Fruit fly (Drosophila melanogaster): ENCODE results near the gene cocoon.

The cocoon gene

DNA sequence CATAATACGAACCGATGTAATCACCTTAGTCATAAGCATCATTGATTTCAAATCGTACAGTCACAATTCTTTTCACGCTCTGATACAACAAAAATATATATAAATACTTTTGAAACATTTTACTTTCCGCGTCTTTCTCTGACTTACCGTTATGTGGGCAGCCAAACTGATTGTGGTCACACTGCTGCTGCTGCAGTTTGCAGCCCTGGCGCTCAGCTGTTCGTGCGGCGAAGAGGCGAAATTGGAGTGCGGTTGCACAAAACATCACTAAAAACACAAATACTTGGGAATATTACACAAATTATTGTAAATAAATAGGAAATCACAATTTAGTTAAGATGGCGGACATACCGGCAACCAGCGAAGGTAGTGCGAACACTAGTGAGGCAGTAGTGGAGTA is 35.5 kb upstream of the cocoon start, which contains the start of the genes gdl and gdl-ORF39 (continued):
- TF ChIP-seq BEAF-32 (GFP tag; optimal IDR thresholded peaks at IDR 0.05) (peak; percentile 45), CG12155 (GFP tag; optimal IDR thresholded peaks at IDR 0.05) (no peak), Eip74EF (GFP tag; optimal IDR thresholded peaks at IDR 0.05) (no peak), Hmx (GFP tag; optimal IDR thresholded peaks at IDR 0.05) (no peak), CG8290 (GFP tag; optimal IDR thresholded peaks at IDR 0.05) (no peak), CG8290 (tag; optimal IDR thresholded peaks at IDR 0.05) (peak in 1 of 2 experiments; percentile 8), CG13287 (GFP tag; IDR thresholded peaks at IDR 0.05; ENCODE audit: partially characterized antibody) (peak; percentile 62), ap (GFP tag; IDR thresholded peaks at IDR 0.05) (no peak), Fer2 (tag; optimal IDR thresholded peaks at IDR 0.05) (no peak), tgo (GFP tag; IDR thresholded peaks at IDR 0.05) (no peak), Hmr (GFP tag; optimal IDR thresholded peaks at IDR 0.05) (no peak), slou (GFP tag; optimal IDR thresholded peaks at IDR 0.05) (no peak), CG15514 (GFP tag; optimal IDR thresholded peaks at IDR 0.05) (peak; percentile 65), CG12219 (GFP tag; optimal IDR thresholded peaks at IDR 0.05) (no peak), fd102C (GFP tag; optimal IDR thresholded peaks at IDR 0.05) (no peak), CG6654 (GFP tag; optimal IDR thresholded peaks at IDR 0.05) (no peak), CG16813 (GFP tag; IDR thresholded peaks at IDR 0.05; ENCODE audit: partially characterized antibody) (0 out of 3 replicates have a peak, but pooled peaks have one; percentile 20), CG15479 (GFP tag; optimal IDR thresholded peaks at IDR 0.05) (peak; percentile 38), chn (GFP tag; optimal IDR thresholded peaks at IDR 0.05) (no peak), CG17186 (GFP tag; optimal IDR thresholded peaks at IDR 0.05) (peak; percentile 22), CG12659 (GFP tag; optimal IDR thresholded peaks at IDR 0.05) (peak; percentile 12), Bdp1 (GFP tag; optimal IDR thresholded peaks at IDR 0.05) (no peak), CG14667 (GFP tag; IDR thresholded peaks at IDR 0.05) (no peak), crp (GFP tag; optimal IDR thresholded peaks at IDR 0.05) (peak; percentile 83 to 98), CG6254 (GFP tag; optimal IDR thresholded peaks at IDR 0.05) (no peak), CG4730 (GFP tag; IDR thresholded peaks at IDR 0.05) (no peak), repo (GFP tag; optimal IDR thresholded peaks at IDR 0.05) (no peak), CG32767 (GFP tag; IDR thresholded peaks at IDR 0.05) (no peak), Rfx (GFP tag; IDR thresholded peaks at IDR 0.05) (no peak; the same call in 1 of the 2 replicates), CG9797 (GFP tag; optimal IDR thresholded peaks at IDR 0.05) (peak; percentile 44), Blimp-1 (GFP tag; optimal IDR thresholded peaks at IDR 0.05) (no peak), Sry-δ (GFP tag; optimal IDR thresholded peaks at IDR 0.05) (peak; percentile 22), gcm2 (GFP tag; optimal IDR thresholded peaks at IDR 0.05) (no peak), HLH4C (GFP tag; IDR thresholded peaks at IDR 0.05; ENCODE audit: partially characterized antibody) (no peak), Tbp (GFP tag; optimal IDR thresholded peaks at IDR 0.05) (no peak), unc-4 (GFP tag; IDR thresholded peaks at IDR 0.05; ENCODE audit: partially characterized antibody) (peak; percentile 32; the same call in 1 of the 2 replicates), MBD-R2 (GFP tag; IDR thresholded peaks at IDR 0.05) (peak; percentile 78), CG10267 (tag; optimal IDR thresholded peaks at IDR 0.05) (peak; percentile 13), Mrtf (GFP tag; IDR thresholded peaks at IDR 0.05) (no peak), CG13424 (tag; optimal IDR thresholded peaks at IDR 0.05) (no peak), en (GFP tag; optimal IDR thresholded peaks at IDR 0.05) (no peak), E2f2 (GFP tag; IDR thresholded peaks at IDR 0.05) (peak; percentile 98), CG2712 (tag; optimal IDR thresholded peaks at IDR 0.05) (peak; percentile 6), nau (GFP tag; optimal IDR thresholded peaks at IDR 0.05) (no peak), slbo (GFP tag; IDR thresholded peaks at IDR 0.05) (no peak), Pdp1 (GFP tag; optimal IDR thresholded peaks at IDR 0.05) (peak in 1 of 2 experiments; percentile 63), CG2199 (GFP tag; IDR thresholded peaks at IDR 0.05) (0 out of 3 replicates have a peak, but pooled peaks have one; percentile 23), sens-2 (GFP tag; IDR thresholded peaks at IDR 0.05) (no peak), row (GFP tag; IDR thresholded peaks at IDR 0.05) (no peak; the same call in 2 of the 3 replicates), CG1603 (tag; optimal IDR thresholded peaks at IDR 0.05) (peak; percentile 51)
